Worm (Caenorhabditis elegans) whole organism, late embryonic: ENCODE data around the gene aexr-3.
A peak's percentile ranks its signal among the peaks of the same experiment; 100 is the strongest.

ENCODE experiments used
- C38D4.7 ChIP-seq: fragments of 200-800 bp; sonication (Bioruptor generic); optimal IDR thresholded peaks from 2 replicates; lab custom pipeline; 2018; ENCODE audit warnings: mild to moderate bottlenecking, missing genetic modification characterization, moderate library complexity, missing compliant biosample characterization
- Y22D7AL.16 ChIP-seq: sonication (generic microtip); optimal IDR thresholded peaks from 2 replicates; lab custom pipeline; 2016; ENCODE audit warnings: missing genetic modification characterization, missing compliant biosample characterization
- ceh-18 ChIP-seq: sonication (generic microtip); optimal IDR thresholded peaks from 2 replicates; lab custom pipeline; 2016; ENCODE audit warnings: missing genetic modification characterization, missing compliant biosample characterization
- ceh-2 ChIP-seq: sonication (generic microtip); optimal IDR thresholded peaks from 2 replicates; lab custom pipeline; 2016; ENCODE audit warnings: missing genotype, missing genetic modification characterization, missing compliant biosample characterization
- ceh-31 ChIP-seq: sonication (generic microtip); optimal IDR thresholded peaks from 2 replicates; lab custom pipeline; 2016; ENCODE audit warnings: missing genetic modification characterization, missing compliant biosample characterization
- ceh-34 ChIP-seq: sonication (generic microtip); optimal IDR thresholded peaks from 2 replicates; lab custom pipeline; 2016; ENCODE audit warnings: mild to moderate bottlenecking, missing genetic modification characterization, missing compliant biosample characterization
- ceh-6 ChIP-seq: fragments of 200-800 bp; sonication (Bioruptor generic); optimal IDR thresholded peaks from 2 replicates; lab custom pipeline; 2018; ENCODE audit warnings: mild to moderate bottlenecking, missing genetic modification characterization, missing compliant biosample characterization
- elt-2 ChIP-seq: sonication (generic microtip); optimal IDR thresholded peaks from 2 replicates; lab custom pipeline; 2016; ENCODE audit warnings: missing genetic modification reagents, missing genetic modification characterization, missing compliant biosample characterization
- elt-4 ChIP-seq: sonication (generic microtip); optimal IDR thresholded peaks from 2 replicates; lab custom pipeline; 2016; ENCODE audit warnings: missing genetic modification characterization, missing compliant biosample characterization
- ets-4 ChIP-seq: sonication (generic microtip); optimal IDR thresholded peaks from 2 replicates; lab custom pipeline; 2016; ENCODE audit warnings: missing genetic modification characterization, missing compliant biosample characterization
- fkh-6 ChIP-seq: sonication (generic microtip); optimal IDR thresholded peaks from 2 replicates; lab custom pipeline; 2016; ENCODE audit warnings: missing genetic modification characterization, missing compliant biosample characterization
- hlh-13 ChIP-seq: fragments of 200-800 bp; sonication (Bioruptor generic); optimal IDR thresholded peaks from 2 replicates; lab custom pipeline; 2018; ENCODE audit warnings: mild to moderate bottlenecking, missing genetic modification characterization, missing compliant biosample characterization
- hlh-15 ChIP-seq: sonication (generic microtip); optimal IDR thresholded peaks from 2 replicates; lab custom pipeline; 2016; ENCODE audit warnings: missing genetic modification characterization, missing compliant biosample characterization
- hlh-30 ChIP-seq: sonication (generic microtip); optimal IDR thresholded peaks from 2 replicates; lab custom pipeline; 2017; ENCODE audit warnings: antibody characterized with exemption, missing genetic modification characterization, missing compliant biosample characterization; ENCODE audit not compliant: insufficient read depth
- hlh-6 ChIP-seq: sonication (generic microtip); optimal IDR thresholded peaks from 2 replicates; lab custom pipeline; 2016; ENCODE audit warnings: missing genotype, missing genetic modification characterization, missing compliant biosample characterization
- pat-9 ChIP-seq: fragments of 200-800 bp; sonication (Bioruptor generic); optimal IDR thresholded peaks from 2 replicates; lab custom pipeline; 2018; ENCODE audit warnings: mild to moderate bottlenecking, missing genetic modification characterization, moderate library complexity, missing compliant biosample characterization
- pha-2 ChIP-seq: sonication (generic microtip); optimal IDR thresholded peaks from 2 replicates; lab custom pipeline; 2017; ENCODE audit warnings: mild to moderate bottlenecking, missing genetic modification characterization, missing compliant biosample characterization
- pqm-1 ChIP-seq: sonication (generic microtip); optimal IDR thresholded peaks from 2 replicates; lab custom pipeline; 2016; ENCODE audit warnings: missing genetic modification characterization, missing compliant biosample characterization
- ref-2 ChIP-seq: sonication (generic microtip); optimal IDR thresholded peaks from 2 replicates; lab custom pipeline; 2016; ENCODE audit warnings: missing genetic modification characterization, missing compliant biosample characterization
- rnt-1 ChIP-seq: sonication (generic microtip); optimal IDR thresholded peaks from 2 replicates; lab custom pipeline; 2016; ENCODE audit warnings: missing genetic modification characterization, missing compliant biosample characterization
- tbx-2 ChIP-seq: sonication (generic microtip); optimal IDR thresholded peaks from 2 replicates; lab custom pipeline; 2016; ENCODE audit warnings: missing genetic modification characterization, missing compliant biosample characterization
- unc-42 ChIP-seq: sonication (generic microtip); optimal IDR thresholded peaks from 2 replicates; lab custom pipeline; 2016; ENCODE audit warnings: missing genotype, missing genetic modification characterization, missing compliant biosample characterization
- unc-86 ChIP-seq: sonication (generic microtip); optimal IDR thresholded peaks from 2 replicates; lab custom pipeline; 2016; ENCODE audit warnings: missing genetic modification characterization, missing compliant biosample characterization

Gene aexr-3

DNA sequence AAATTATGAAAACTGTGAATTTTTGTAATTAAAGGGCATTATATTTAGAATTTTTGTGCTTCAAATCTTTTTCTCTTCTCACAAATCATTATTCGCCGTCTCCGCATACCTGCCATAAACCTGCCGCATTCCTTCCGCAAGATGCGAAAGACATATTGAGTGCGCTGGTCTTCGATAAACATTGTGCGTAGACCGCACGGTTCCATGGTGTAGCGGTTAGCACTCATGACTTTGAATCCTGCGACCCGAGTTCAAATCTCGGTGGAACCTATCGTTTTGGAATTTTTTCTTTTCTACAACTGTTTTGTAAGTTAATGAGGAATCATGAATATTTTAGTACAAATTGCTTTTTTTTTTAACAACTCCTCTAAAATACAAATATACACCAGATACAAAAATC is 35.5 kb downstream of the aexr-3 start (continued):
- TF ChIP-seq unc-42 (tag; lab: Kevin White, UChicago): no peak
- no peak for TF ChIP-seq ceh-18
- peak; percentile 28 for TF ChIP-seq ceh-6 (GFP tag; lab: Kevin White, UChicago)
- no peak for TF ChIP-seq pat-9
- peak; percentile 27 for TF ChIP-seq hlh-30
- TF ChIP-seq pha-2: peak; percentile 41
- TF ChIP-seq elt-4 (tag; lab: Kevin White, UChicago): no peak
- TF ChIP-seq rnt-1 (tag; lab: Kevin White, UChicago): peak; percentile 36
- no peak for TF ChIP-seq C38D4.7
- TF ChIP-seq pqm-1 (tag; lab: Kevin White, UChicago): no peak
- TF ChIP-seq fkh-6 (tag; lab: Kevin White, UChicago): no peak
- peak; percentile 49 for TF ChIP-seq unc-86

DNA sequence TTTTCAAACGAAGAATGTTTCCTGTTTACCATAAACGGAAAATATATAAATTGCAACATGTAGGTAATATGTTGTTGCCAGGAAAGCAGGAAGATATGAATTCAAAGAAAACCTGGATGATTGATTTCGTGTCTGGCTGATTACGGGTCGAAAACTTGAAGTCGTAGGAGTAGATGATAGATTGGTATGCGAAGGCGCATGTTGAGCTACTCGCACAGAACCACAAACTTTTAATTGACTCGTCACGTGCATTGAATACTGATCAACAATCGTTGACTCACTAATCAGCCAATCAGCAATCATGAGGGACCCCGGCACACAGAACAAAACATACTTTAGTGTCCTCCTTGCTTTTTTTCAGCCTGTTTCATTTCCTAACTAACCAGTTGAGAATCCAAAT is 39.7 kb downstream of the aexr-3 start:
- TF ChIP-seq ceh-6 (GFP tag; lab: Kevin White, UChicago): no peak
- TF ChIP-seq hlh-15 (tag; lab: Kevin White, UChicago): no peak
- no peak for TF ChIP-seq pat-9
- no peak for TF ChIP-seq unc-42 (tag; lab: Kevin White, UChicago)
- TF ChIP-seq hlh-13: no peak

DNA sequence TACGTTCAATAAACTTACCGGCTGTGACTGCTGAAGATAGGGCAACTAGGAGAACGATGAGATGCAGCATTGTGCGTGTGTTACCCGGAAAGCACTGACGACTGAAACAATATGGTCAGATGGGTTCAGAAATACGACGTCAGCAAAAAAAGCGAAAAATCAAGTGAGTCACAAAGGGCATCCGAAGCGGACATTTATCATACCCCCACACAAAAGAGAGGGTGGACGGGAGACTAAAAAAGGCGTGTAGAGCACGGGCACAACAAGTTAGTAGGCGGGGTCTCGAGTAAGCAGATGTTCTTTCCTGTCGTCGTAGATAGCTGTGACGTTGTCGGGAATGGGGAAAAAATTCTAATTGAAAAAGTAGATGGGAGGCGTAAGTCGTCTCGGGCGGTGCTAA is 41.6 kb downstream of the aexr-3 start, which contains the start of gene nlp-14:
TSS of gene nlp-14 (minus strand) at position 101 of the 400 bp plus-strand sequence.
- TF ChIP-seq hlh-6 (tag; lab: Kevin White, UChicago) (peak; percentile 5), Y22D7AL.16 (no peak), ceh-2 (tag; lab: Kevin White, UChicago) (no peak), ref-2 (tag; lab: Kevin White, UChicago) (no peak)

DNA sequence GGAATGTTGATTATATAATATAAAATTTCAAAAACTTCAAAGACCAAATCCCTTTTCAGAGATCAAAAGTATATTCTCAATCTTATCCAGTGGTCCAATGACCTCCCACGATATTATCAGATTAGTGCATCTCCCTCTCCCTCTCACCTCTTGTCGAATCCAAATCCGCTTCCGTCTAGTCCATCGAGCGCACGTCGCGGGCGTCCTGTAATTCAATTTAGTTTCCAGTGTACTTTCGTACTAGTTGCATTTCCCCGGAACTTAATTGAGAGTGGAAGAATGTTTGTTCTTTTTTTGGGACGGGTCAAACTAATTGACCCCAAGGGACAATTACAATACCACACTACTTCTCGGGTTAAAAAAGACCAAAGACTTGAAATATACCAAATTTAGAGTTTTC is 42.2 kb downstream of the aexr-3 start:
- TF ChIP-seq unc-42 (tag; lab: Kevin White, UChicago): peak; percentile 98
- TF ChIP-seq ceh-31 (tag; lab: Kevin White, UChicago): peak; percentile 30
- TF ChIP-seq ceh-18: no peak

DNA sequence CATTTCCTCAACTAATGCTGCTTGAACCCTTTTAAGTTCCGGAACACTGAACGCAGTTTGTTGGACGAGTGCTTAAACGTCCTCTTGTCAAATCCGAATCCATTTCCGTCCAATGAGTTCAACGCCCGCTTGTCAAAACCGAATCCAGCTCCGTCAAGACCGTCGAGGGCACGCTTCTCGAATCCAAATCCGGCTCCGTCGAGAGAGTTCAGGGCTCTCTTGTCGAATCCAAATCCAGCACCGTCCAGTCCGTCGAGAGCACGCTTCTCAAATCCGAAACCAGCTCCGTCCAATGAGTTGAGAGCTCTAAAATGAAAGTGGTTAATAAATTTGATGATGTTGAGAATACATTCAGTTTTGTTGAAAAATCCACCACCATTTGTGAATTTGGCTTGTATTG is 43.2 kb downstream of the aexr-3 start:
- TF ChIP-seq ceh-2 (tag; lab: Kevin White, UChicago) (no peak), tbx-2 (tag; lab: Kevin White, UChicago) (no peak)

DNA sequence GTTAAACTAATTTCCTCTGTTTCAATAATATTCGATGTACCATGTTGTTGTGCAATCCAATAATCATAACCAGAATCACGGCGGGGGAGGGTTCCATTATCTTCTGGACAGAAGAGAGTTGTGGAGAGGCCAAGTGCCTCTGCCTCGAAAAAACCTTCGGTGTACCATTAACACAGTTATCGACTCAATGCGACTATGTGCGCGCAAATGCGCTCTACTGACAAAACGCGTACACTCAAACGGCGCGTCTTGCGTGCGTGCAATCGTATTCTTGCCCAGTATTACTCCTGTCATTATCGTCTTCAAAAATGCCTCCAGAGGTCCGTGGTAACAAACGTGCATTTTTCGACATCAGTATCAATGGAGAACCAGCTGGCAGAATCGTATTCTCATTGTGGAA is 49.9 kb downstream of the aexr-3 start, which contains the start of gene cyn-8:
TSS of gene cyn-8 (plus strand) at position 217 of the 400 bp plus-strand sequence.
- TF ChIP-seq elt-2 (peak; percentile 39), ref-2 (tag; lab: Kevin White, UChicago) (peak; percentile 56), tbx-2 (tag; lab: Kevin White, UChicago) (peak; percentile 23), hlh-6 (tag; lab: Kevin White, UChicago) (no peak), ceh-34 (tag; lab: Kevin White, UChicago) (no peak), unc-42 (tag; lab: Kevin White, UChicago) (peak; percentile 72), ets-4 (tag; lab: Kevin White, UChicago) (no peak), ceh-31 (tag; lab: Kevin White, UChicago) (peak; percentile 38)
